Fruit fly (Drosophila melanogaster): Measurements from ENCODE around the gene CG12985.

Gene CG12985

DNA sequence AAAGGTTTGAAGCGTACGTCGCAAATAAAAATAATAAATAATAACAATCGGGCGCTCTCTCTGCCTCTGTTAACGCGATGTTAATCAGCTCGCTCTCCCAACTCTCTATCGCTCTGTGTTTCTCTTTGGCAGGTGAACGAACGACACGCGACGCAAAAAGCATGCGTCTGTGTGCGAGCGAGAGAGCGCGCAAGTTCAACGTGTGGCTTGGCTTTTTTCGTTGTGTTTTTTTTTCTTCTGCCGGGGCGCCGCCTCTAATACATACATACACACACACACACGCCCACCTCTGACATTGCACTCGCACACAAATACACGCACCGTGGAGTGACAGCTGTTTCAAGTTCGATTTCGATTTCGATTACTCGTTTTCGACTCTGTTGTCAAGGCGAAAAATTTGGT lies 4.9 kb upstream of the CG12985 start (continued):
- TF ChIP-seq CG2199 (GFP tag; IDR thresholded peaks at IDR 0.05) = no peak
- TF ChIP-seq chinmo (GFP tag; IDR thresholded peaks at IDR 0.05; ENCODE audit: partially characterized antibody) = peak; percentile 96
- TF ChIP-seq zen (tag; optimal IDR thresholded peaks at IDR 0.05) = no peak
- no peak for TF ChIP-seq dati (GFP tag; IDR thresholded peaks at IDR 0.05)
- TF ChIP-seq CG10959 (GFP tag; IDR thresholded peaks at IDR 0.05) = no peak
- peak; percentile 41; the same call in 1 of the 2 replicates for TF ChIP-seq CG32532 (GFP tag; IDR thresholded peaks at IDR 0.05)
- peak; percentile 46 for TF ChIP-seq CG8478 (optimal IDR thresholded peaks at IDR 0.05)
- no peak for TF ChIP-seq BtbVII (GFP tag; optimal IDR thresholded peaks at IDR 0.05)
- TF ChIP-seq CG15479 (GFP tag; optimal IDR thresholded peaks at IDR 0.05) = no peak
- no peak for TF ChIP-seq crc (GFP tag; optimal IDR thresholded peaks at IDR 0.05)
- TF ChIP-seq fd3F (GFP tag; optimal IDR thresholded peaks at IDR 0.05) = no peak
- TF ChIP-seq CrebB (tag; optimal IDR thresholded peaks at IDR 0.05) = no peak
- no peak for TF ChIP-seq CG15514 (GFP tag; optimal IDR thresholded peaks at IDR 0.05)
- TF ChIP-seq Hr78 (GFP tag; optimal IDR thresholded peaks at IDR 0.05) = peak in 1 of 2 experiments; percentile 85
- no peak for TF ChIP-seq lola (GFP tag; optimal IDR thresholded peaks at IDR 0.05)
- peak; percentile 32; the same call in 1 of the 2 replicates for TF ChIP-seq bbx (GFP tag; IDR thresholded peaks at IDR 0.05; ENCODE audit: partially characterized antibody)
- TF ChIP-seq CG8944 (GFP tag; optimal IDR thresholded peaks at IDR 0.05) = no peak
- no peak for TF ChIP-seq Spps (tag; optimal IDR thresholded peaks at IDR 0.05)
- no peak for TF ChIP-seq C15 (GFP tag; IDR thresholded peaks at IDR 0.05)
- TF ChIP-seq wek (GFP tag; optimal IDR thresholded peaks at IDR 0.05) = no peak
- TF ChIP-seq Drgx (GFP tag; IDR thresholded peaks at IDR 0.05) = peak; percentile 65
- peak; percentile 99 for TF ChIP-seq CG6175 (GFP tag; IDR thresholded peaks at IDR 0.05)
- no peak for TF ChIP-seq Ravus (GFP tag; IDR thresholded peaks at IDR 0.05)
- TF ChIP-seq repo (GFP tag; optimal IDR thresholded peaks at IDR 0.05) = no peak
- no peak for TF ChIP-seq gt (GFP tag; IDR thresholded peaks at IDR 0.05)
- TF ChIP-seq corto (GFP tag; optimal IDR thresholded peaks at IDR 0.05) = peak; percentile 59
- TF ChIP-seq crp (GFP tag; optimal IDR thresholded peaks at IDR 0.05) = peak in 1 of 2 experiments; percentile 66
- TF ChIP-seq CG9727 (GFP tag; optimal IDR thresholded peaks at IDR 0.05) = peak; percentile 25
- no peak for TF ChIP-seq PHDP (tag; optimal IDR thresholded peaks at IDR 0.05)
- TF ChIP-seq sd (tag; optimal IDR thresholded peaks at IDR 0.05) = peak; percentile 48
- TF ChIP-seq oc (tag; optimal IDR thresholded peaks at IDR 0.05) = no peak
- TF ChIP-seq sna (GFP tag; IDR thresholded peaks at IDR 0.05; ENCODE audit: partially characterized antibody) = 0 out of 2 replicates have a peak, but pooled peaks have one; percentile 33
- TF ChIP-seq CG11093 (GFP tag; IDR thresholded peaks at IDR 0.05) = no peak
- no peak for TF ChIP-seq Ets97D (GFP tag; optimal IDR thresholded peaks at IDR 0.05)
- TF ChIP-seq CG2116 (GFP tag; optimal IDR thresholded peaks at IDR 0.05) = peak; percentile 56
- no peak for TF ChIP-seq CG2889 (GFP tag; IDR thresholded peaks at IDR 0.05)
- no peak for TF ChIP-seq CG12219 (GFP tag; optimal IDR thresholded peaks at IDR 0.05)
- TF ChIP-seq CG17802 (tag; optimal IDR thresholded peaks at IDR 0.05) = no peak
- no peak for TF ChIP-seq CG5180 (GFP tag; optimal IDR thresholded peaks at IDR 0.05)
- peak; percentile 86 to 91 for TF ChIP-seq Trl (optimal IDR thresholded peaks at IDR 0.05)
- no peak for TF ChIP-seq Trl (GFP tag; optimal IDR thresholded peaks at IDR 0.05)
- TF ChIP-seq nom (GFP tag; optimal IDR thresholded peaks at IDR 0.05) = peak; percentile 67
- 0 out of 2 replicates have a peak, but pooled peaks have one; percentile 24 for TF ChIP-seq CG4360 (GFP tag; IDR thresholded peaks at IDR 0.05)
- no peak for TF ChIP-seq CG8388 (GFP tag; optimal IDR thresholded peaks at IDR 0.05)
- no peak for TF ChIP-seq pros (GFP tag; optimal IDR thresholded peaks at IDR 0.05)
- no peak for TF ChIP-seq CG12391 (tag; optimal IDR thresholded peaks at IDR 0.05)
- TF ChIP-seq cg (GFP tag; optimal IDR thresholded peaks at IDR 0.05) = peak; percentile 91
- peak; percentile 25; the same call in 1 of the 2 replicates for TF ChIP-seq E2f2 (GFP tag; IDR thresholded peaks at IDR 0.05)
- no peak for TF ChIP-seq E2f1 (GFP tag; IDR thresholded peaks at IDR 0.05)
- TF ChIP-seq yki (optimal IDR thresholded peaks at IDR 0.05) = peak; percentile 67
- TF ChIP-seq MESR4 (GFP tag; optimal IDR thresholded peaks at IDR 0.05) = no peak

Data from whole organism, embryonic.